Fruit fly (Drosophila melanogaster) whole organism, pupa: Measurements from ENCODE around the gene Ugt307A1.

Experiments used
- CG13204 ChIP-seq: fragments of 200-800 bp; sonication (Bioruptor generic); optimal IDR thresholded peaks from 2 replicates; lab custom pipeline; 2018; ENCODE audit warnings: missing biosample characterization, mild to moderate bottlenecking, missing genetic modification characterization, moderate library complexity
- CG14655 ChIP-seq: fragments of 200-800 bp; sonication (Bioruptor generic); optimal IDR thresholded peaks from 3 replicates; lab custom pipeline; 2017; ENCODE audit warnings: mild to moderate bottlenecking, missing biosample characterization, missing genetic modification reagents, missing genetic modification characterization
- CG15710 ChIP-seq: fragments of 200-800 bp; sonication (Bioruptor generic); optimal IDR thresholded peaks from 2 replicates; lab custom pipeline; 2018; ENCODE audit warnings: missing biosample characterization, mild to moderate bottlenecking, missing genetic modification characterization, moderate library complexity
- CG17806 ChIP-seq: fragments of 200-800 bp; sonication (Bioruptor generic); optimal IDR thresholded peaks from 2 replicates; lab custom pipeline; 2018; ENCODE audit warnings: missing biosample characterization, mild to moderate bottlenecking, missing genetic modification characterization, moderate library complexity
- CG32121 ChIP-seq: fragments of 200-800 bp; sonication (Bioruptor generic); IDR thresholded peaks from 2 replicates; pipeline ENCODE4 v1.3.6; 2022; ENCODE audit warnings: missing biosample characterization, missing genetic modification characterization
- CG4496 ChIP-seq: fragments of 200-800 bp; sonication (Bioruptor generic); IDR thresholded peaks from 3 replicates; pipeline ENCODE4 v1.3.6; 2022; ENCODE audit warnings: missing biosample characterization, missing genetic modification characterization
- CG8301 ChIP-seq: fragments of 200-800 bp; sonication (Bioruptor generic); optimal IDR thresholded peaks from 2 replicates; lab custom pipeline; 2018; ENCODE audit warnings: missing biosample characterization, mild to moderate bottlenecking, missing genetic modification characterization
- D1 ChIP-seq: fragments of 200-800 bp; sonication (Bioruptor generic); optimal IDR thresholded peaks from 2 replicates; lab custom pipeline; 2018; ENCODE audit warnings: missing biosample characterization, mild to moderate bottlenecking, missing genetic modification characterization, moderate library complexity
- EcR ChIP-seq: fragments of 200-800 bp; sonication (Bioruptor generic); optimal IDR thresholded peaks from 3 replicates; lab custom pipeline; 2019; ENCODE audit warnings: missing biosample characterization, missing genetic modification characterization, mild to moderate bottlenecking, moderate library complexity, missing genetic modification reagents
- Snoo ChIP-seq: fragments of 200-800 bp; sonication (Bioruptor generic); optimal IDR thresholded peaks from 3 replicates; lab custom pipeline; 2017; ENCODE audit warnings: missing biosample characterization, mild to moderate bottlenecking, missing genetic modification characterization, inconsistent platforms
- fd96Ca ChIP-seq: fragments of 200-800 bp; sonication (Bioruptor generic); IDR thresholded peaks from 3 replicates; pipeline ENCODE4 v1.3.6; 2022; ENCODE audit warnings: missing biosample characterization, missing genetic modification characterization
- gl ChIP-seq: fragments of 200-800 bp; sonication (Bioruptor generic); optimal IDR thresholded peaks from 2 replicates; lab custom pipeline; 2018; ENCODE audit warnings: missing biosample characterization, mild to moderate bottlenecking, missing genetic modification characterization
- rn ChIP-seq: fragments of 200-800 bp; sonication (Bioruptor generic); IDR thresholded peaks from 2 replicates; pipeline ENCODE4 v1.3.6; 2022; ENCODE audit warnings: missing biosample characterization, missing genetic modification characterization

DNA sequence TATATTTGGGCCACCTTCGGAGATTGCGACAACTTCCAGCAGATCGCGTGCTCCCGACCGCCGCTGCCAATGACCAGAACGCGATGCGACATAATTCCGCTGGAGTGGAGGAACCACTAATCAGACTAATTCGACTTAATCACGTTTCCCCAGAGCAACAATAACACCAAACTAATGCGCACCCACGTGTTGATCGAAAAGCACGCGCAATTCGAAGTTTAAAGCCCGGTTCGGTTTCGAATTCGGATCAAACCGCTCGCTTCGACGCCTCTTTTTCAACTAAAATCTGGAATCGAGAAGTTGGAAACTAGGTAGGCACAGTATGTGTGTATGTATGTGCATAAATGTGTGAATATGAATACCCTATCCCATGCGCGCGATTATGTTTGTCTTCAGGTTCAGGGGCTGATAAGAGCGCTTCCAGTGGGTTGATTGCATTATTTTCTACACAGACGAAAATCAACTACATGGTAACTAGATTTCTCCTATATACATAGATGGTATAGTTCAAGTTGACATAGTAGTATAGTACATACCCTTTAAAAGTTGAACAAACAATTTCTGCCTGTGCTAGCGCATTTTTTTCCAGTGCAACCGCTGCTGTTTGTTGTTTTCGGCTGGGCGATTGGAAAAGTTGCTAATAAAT lies 44.0 kb upstream of the Ugt307A1 start, which contains the start of gene Gart:
- no peak for TF ChIP-seq rn (GFP tag; lab: Robert Waterston, UW)
- no peak for TF ChIP-seq CG14655 (GFP tag; lab: Kevin White, UChicago)
- TF ChIP-seq Snoo (tag; lab: Kevin White, UChicago), result peak; percentile 81
- peak; percentile 60 for TF ChIP-seq EcR (GFP tag; lab: Kevin White, UChicago)
- no peak for TF ChIP-seq CG8301 (tag; lab: Kevin White, UChicago)
- no peak for TF ChIP-seq gl (tag; lab: Kevin White, UChicago)
- TF ChIP-seq CG15710 (tag; lab: Kevin White, UChicago), result peak; percentile 44
- no peak for TF ChIP-seq fd96Ca (GFP tag; lab: Robert Waterston, UW)
- peak; percentile 3 for TF ChIP-seq CG17806 (tag; lab: Kevin White, UChicago)
- no peak for TF ChIP-seq D1 (tag; lab: Kevin White, UChicago)
- peak; percentile 19; the same call in 1 of the 2 replicates for TF ChIP-seq CG32121 (GFP tag; lab: Robert Waterston, UW)
- TF ChIP-seq CG4496, result peak; percentile 61; the same call in 1 of the 3 replicates
- TF ChIP-seq CG13204 (GFP tag; lab: Kevin White, UChicago), result no peak
